Fruit fly (Drosophila melanogaster) whole organism, prepupa: ENCODE data around the gene bchs.

Experiments
- Blimp-1 ChIP-seq: fragments of 200-800 bp; sonication (Bioruptor generic); optimal IDR thresholded peaks from 3 replicates; lab custom pipeline; 2017; ENCODE audit warnings: missing biosample characterization, missing genetic modification characterization, mild to moderate bottlenecking, moderate library complexity, missing genetic modification reagents
- CG10669 ChIP-seq: fragments of 200-800 bp; sonication (Bioruptor generic); optimal IDR thresholded peaks from 3 replicates; lab custom pipeline; 2018; ENCODE audit warnings: missing biosample characterization, mild to moderate bottlenecking, missing genetic modification characterization, moderate library complexity
- CG11294 ChIP-seq: fragments of 200-800 bp; sonication (Bioruptor generic); IDR thresholded peaks from 2 replicates; pipeline ENCODE4 v1.3.6; 2022; ENCODE audit warnings: missing biosample characterization, missing genetic modification characterization
- CG11762 ChIP-seq: fragments of 200-800 bp; sonication (Bioruptor generic); optimal IDR thresholded peaks from 3 replicates; lab custom pipeline; 2016; ENCODE audit warnings: missing biosample characterization, missing genetic modification characterization; ENCODE audit not compliant: insufficient read depth
- CG11902 ChIP-seq: fragments of 200-800 bp; sonication (Bioruptor generic); optimal IDR thresholded peaks from 3 replicates; lab custom pipeline; 2016; ENCODE audit warnings: missing biosample characterization, missing genetic modification characterization
- CG15336 ChIP-seq: fragments of 200-800 bp; sonication (Bioruptor generic); IDR thresholded peaks from 2 replicates; pipeline ENCODE4 v1.3.6; 2022; ENCODE audit warnings: missing biosample characterization, missing genetic modification characterization
- CG1621 ChIP-seq: fragments of 200-800 bp; sonication (Bioruptor generic); optimal IDR thresholded peaks from 3 replicates; lab custom pipeline; 2018; ENCODE audit warnings: missing biosample characterization, mild to moderate bottlenecking, missing genetic modification characterization
- CG16779 ChIP-seq: fragments of 200-800 bp; sonication (Bioruptor generic); optimal IDR thresholded peaks from 3 replicates; lab custom pipeline; 2017; ENCODE audit warnings: missing biosample characterization, mild to moderate bottlenecking, missing genetic modification characterization
- CG3032 ChIP-seq: fragments of 200-800 bp; optimal IDR thresholded peaks from 2 replicates; lab custom pipeline; 2019; ENCODE audit warnings: missing biosample characterization, mild to moderate bottlenecking, missing genetic modification characterization, moderate library complexity
- CG31627 ChIP-seq: fragments of 200-800 bp; sonication (Bioruptor generic); optimal IDR thresholded peaks from 3 replicates; lab custom pipeline; 2016; ENCODE audit warnings: missing biosample characterization, missing genetic modification characterization
- CG32006 ChIP-seq: fragments of 200-800 bp; sonication (Bioruptor generic); optimal IDR thresholded peaks from 3 replicates; lab custom pipeline; 2017; ENCODE audit warnings: missing biosample characterization, mild to moderate bottlenecking, missing genetic modification characterization
- CG34406 ChIP-seq: fragments of 200-800 bp; sonication (Bioruptor generic); optimal IDR thresholded peaks from 3 replicates; lab custom pipeline; 2016; ENCODE audit warnings: missing biosample characterization, missing genetic modification characterization
- CG3919 ChIP-seq: fragments of 200-800 bp; sonication (Bioruptor generic); optimal IDR thresholded peaks from 3 replicates; lab custom pipeline; 2016; ENCODE audit warnings: missing biosample characterization, missing genetic modification characterization
- CG4318 ChIP-seq: fragments of 200-800 bp; sonication (Bioruptor generic); optimal IDR thresholded peaks from 3 replicates; lab custom pipeline; 2017; ENCODE audit warnings: missing biosample characterization, mild to moderate bottlenecking, missing genetic modification characterization
- CG6163 ChIP-seq: fragments of 200-800 bp; sonication (Bioruptor generic); IDR thresholded peaks from 3 replicates; pipeline ENCODE4 v1.3.6; 2022; ENCODE audit warnings: missing biosample characterization, missing genetic modification characterization
- CG6276 ChIP-seq: fragments of 200-800 bp; sonication (Bioruptor generic); optimal IDR thresholded peaks from 2 replicates; lab custom pipeline; 2017; ENCODE audit warnings: missing biosample characterization, mild to moderate bottlenecking, missing genetic modification characterization
- CG6792 ChIP-seq: fragments of 200-800 bp; sonication (Bioruptor generic); optimal IDR thresholded peaks from 3 replicates; lab custom pipeline; 2016; ENCODE audit warnings: missing biosample characterization, missing genetic modification characterization
- CG7368 ChIP-seq: fragments of 200-800 bp; sonication (Bioruptor generic); optimal IDR thresholded peaks from 3 replicates; lab custom pipeline; 2016; ENCODE audit warnings: missing biosample characterization, missing genetic modification characterization
- CG8119 ChIP-seq: fragments of 200-800 bp; sonication (Bioruptor generic); IDR thresholded peaks from 3 replicates; pipeline ENCODE4 v1.3.6; 2022; ENCODE audit warnings: missing biosample characterization, missing genetic modification characterization
- CG8319 ChIP-seq: fragments of 200-800 bp; sonication (Bioruptor generic); optimal IDR thresholded peaks from 3 replicates; lab custom pipeline; 2016; ENCODE audit warnings: missing biosample characterization, missing genetic modification characterization
- CG9139 ChIP-seq: fragments of 200-800 bp; sonication (Bioruptor generic); optimal IDR thresholded peaks from 3 replicates; lab custom pipeline; 2017; ENCODE audit warnings: missing biosample characterization, mild to moderate bottlenecking, missing genetic modification characterization
- Eip75B ChIP-seq: fragments of 200-800 bp; sonication (Bioruptor generic); optimal IDR thresholded peaks from 3 replicates; lab custom pipeline; 2016; ENCODE audit warnings: missing biosample characterization, missing genetic modification characterization
- Eip78C ChIP-seq: fragments of 200-800 bp; sonication (Bioruptor generic); peaks from one replicate; lab custom pipeline; 2016; ENCODE audit warnings: missing biosample characterization, missing genetic modification characterization
- Eip93F ChIP-seq: fragments of 200-800 bp; sonication (Bioruptor generic); optimal IDR thresholded peaks from 2 replicates; lab custom pipeline; 2016; ENCODE audit warnings: missing biosample characterization, mild to moderate bottlenecking, missing genetic modification characterization
- Ets21C ChIP-seq: fragments of 200-800 bp; sonication (Bioruptor generic); optimal IDR thresholded peaks from 3 replicates; lab custom pipeline; 2016; ENCODE audit warnings: missing biosample characterization, missing genetic modification characterization
- Ets96B ChIP-seq: fragments of 200-800 bp; optimal IDR thresholded peaks from 2 replicates; lab custom pipeline; 2019; ENCODE audit warnings: missing biosample characterization, mild to moderate bottlenecking, missing genetic modification characterization, moderate library complexity
- Gug ChIP-seq: fragments of 200-800 bp; sonication (Bioruptor generic); IDR thresholded peaks from 2 replicates; pipeline ENCODE4 v1.3.6; 2022; ENCODE audit warnings: missing biosample characterization, missing genetic modification characterization
- Hr38 ChIP-seq: sonication (Bioruptor generic); optimal IDR thresholded peaks from 2 replicates; lab custom pipeline; 2016; ENCODE audit warnings: missing biosample characterization, missing genetic modification characterization
- Hr4 ChIP-seq: fragments of 200-800 bp; sonication (Bioruptor generic); optimal IDR thresholded peaks from 3 replicates; lab custom pipeline; 2016; ENCODE audit warnings: missing biosample characterization, missing genetic modification characterization
- Lpt ChIP-seq: fragments of 200-800 bp; sonication (Bioruptor generic); optimal IDR thresholded peaks from 3 replicates; lab custom pipeline; 2016; ENCODE audit warnings: missing biosample characterization, missing genetic modification characterization
- Met ChIP-seq: fragments of 200-800 bp; sonication (Bioruptor generic); optimal IDR thresholded peaks from 3 replicates; lab custom pipeline; 2016; ENCODE audit warnings: missing biosample characterization, missing genetic modification characterization
- OdsH ChIP-seq: fragments of 200-800 bp; sonication (Bioruptor generic); optimal IDR thresholded peaks from 3 replicates; lab custom pipeline; 2016; ENCODE audit warnings: missing biosample characterization, missing genetic modification characterization
- Smox ChIP-seq: fragments of 200-800 bp; sonication (Bioruptor generic); optimal IDR thresholded peaks from 3 replicates; lab custom pipeline; 2016; ENCODE audit warnings: missing biosample characterization, missing genetic modification characterization
- Sox102F ChIP-seq: fragments of 200-800 bp; sonication (Bioruptor generic); optimal IDR thresholded peaks from 2 replicates; lab custom pipeline; 2016; ENCODE audit warnings: missing biosample characterization, mild to moderate bottlenecking, missing genetic modification characterization
- Sox14 ChIP-seq: fragments of 200-800 bp; sonication (Bioruptor generic); optimal IDR thresholded peaks from 3 replicates; lab custom pipeline; 2016; ENCODE audit warnings: missing biosample characterization, missing genetic modification characterization
- Sox15 ChIP-seq: fragments of 200-800 bp; sonication (Bioruptor generic); optimal IDR thresholded peaks from 3 replicates; lab custom pipeline; 2016; ENCODE audit warnings: missing biosample characterization, missing genetic modification characterization
- achi ChIP-seq: fragments of 200-800 bp; sonication (Bioruptor generic); optimal IDR thresholded peaks from 3 replicates; lab custom pipeline; 2016; ENCODE audit warnings: missing biosample characterization, missing genetic modification characterization
- acj6 ChIP-seq: fragments of 200-800 bp; sonication (Bioruptor generic); optimal IDR thresholded peaks from 3 replicates; lab custom pipeline; 2016; ENCODE audit warnings: missing biosample characterization, missing genetic modification characterization
- dac ChIP-seq: fragments of 200-800 bp; sonication (Bioruptor generic); optimal IDR thresholded peaks from 2 replicates; lab custom pipeline; 2017; ENCODE audit warnings: missing biosample characterization, mild to moderate bottlenecking, missing genetic modification characterization
- dsx ChIP-seq: fragments of 200-800 bp; optimal IDR thresholded peaks from 3 replicates; lab custom pipeline; 2019; ENCODE audit warnings: missing biosample characterization, mild to moderate bottlenecking, missing genetic modification characterization, moderate library complexity; ENCODE audit not compliant: poor library complexity, severe bottlenecking
- eg ChIP-seq: fragments of 200-800 bp; sonication (Bioruptor generic); IDR thresholded peaks from 3 replicates; pipeline ENCODE4 v1.3.6; 2022; ENCODE audit warnings: missing biosample characterization, missing genetic modification characterization
- esn ChIP-seq: fragments of 200-800 bp; sonication (Bioruptor generic); optimal IDR thresholded peaks from 2 replicates; lab custom pipeline; 2016; ENCODE audit warnings: missing biosample characterization, mild to moderate bottlenecking, missing genetic modification characterization, moderate library complexity
- fd85E ChIP-seq: fragments of 200-800 bp; sonication (Bioruptor generic); optimal IDR thresholded peaks from 3 replicates; lab custom pipeline; 2016; ENCODE audit warnings: missing biosample characterization, missing genetic modification characterization
- fkh ChIP-seq: fragments of 200-800 bp; sonication (Bioruptor generic); optimal IDR thresholded peaks from 3 replicates; lab custom pipeline; 2017; ENCODE audit warnings: missing biosample characterization, mild to moderate bottlenecking, missing genetic modification characterization, moderate library complexity
- lz ChIP-seq: fragments of 200-800 bp; sonication (Bioruptor generic); optimal IDR thresholded peaks from 3 replicates; lab custom pipeline; 2016; ENCODE audit warnings: missing biosample characterization, missing genetic modification characterization
- net ChIP-seq: fragments of 200-800 bp; sonication (Bioruptor generic); optimal IDR thresholded peaks from 3 replicates; lab custom pipeline; 2016; ENCODE audit warnings: missing biosample characterization, missing genetic modification characterization
- pdm3 ChIP-seq: fragments of 200-800 bp; sonication (Bioruptor generic); optimal IDR thresholded peaks from 3 replicates; lab custom pipeline; 2016; ENCODE audit warnings: missing biosample characterization, missing genetic modification characterization
- salr ChIP-seq, 2 experiments: fragments of 200-800 bp; sonication (Bioruptor generic); optimal IDR thresholded peaks; 3 replicates each; lab custom pipeline; 2016 to 2018; ENCODE audit warnings: missing biosample characterization in 2 of 2, missing genetic modification characterization in 2 of 2, mild to moderate bottlenecking in 1 of 2
- spab ChIP-seq: fragments of 200-800 bp; sonication (Bioruptor generic); optimal IDR thresholded peaks from 2 replicates; lab custom pipeline; 2017; ENCODE audit warnings: missing biosample characterization, mild to moderate bottlenecking, missing genetic modification characterization, missing genetic modification reagents
- ss ChIP-seq, 2 experiments: fragments of 200-800 bp; sonication (Bioruptor generic); optimal IDR thresholded peaks; 2 replicates in 1 of 2; 3 replicates in 1 of 2; lab custom pipeline; 2017 to 2018; ENCODE audit warnings: mild to moderate bottlenecking in 2 of 2, missing biosample characterization in 2 of 2, missing genetic modification characterization in 2 of 2, moderate library complexity in 1 of 2
- svp ChIP-seq: fragments of 200-800 bp; sonication (Bioruptor generic); peaks from one replicate; lab custom pipeline; 2016; ENCODE audit warnings: missing biosample characterization, missing genetic modification characterization
- topi ChIP-seq: fragments of 200-800 bp; sonication (Bioruptor generic); optimal IDR thresholded peaks from 3 replicates; lab custom pipeline; 2016; ENCODE audit warnings: missing biosample characterization, missing genetic modification characterization
- vri ChIP-seq: fragments of 200-800 bp; sonication (Bioruptor generic); optimal IDR thresholded peaks from 3 replicates; lab custom pipeline; 2016; ENCODE audit warnings: missing biosample characterization, mild to moderate bottlenecking, missing genetic modification characterization

The bchs gene

dm6 chr2L:5972005-5972404, 65.0 kb downstream of the bchs start:
- TF ChIP-seq CG3032 (tag; lab: Kevin White, UChicago): no peak
- TF ChIP-seq Eip78C (GFP tag; lab: Kevin White, UChicago): peak; percentile 73
- peak; percentile 47 for TF ChIP-seq topi
- no peak for TF ChIP-seq Eip93F (GFP tag; lab: Kevin White, UChicago)
- TF ChIP-seq CG34406 (GFP tag; lab: Kevin White, UChicago): no peak
- peak; percentile 14 for TF ChIP-seq Sox102F (GFP tag; lab: Kevin White, UChicago)
- TF ChIP-seq lz: peak; percentile 44
- TF ChIP-seq Smox (GFP tag; lab: Kevin White, UChicago): peak; percentile 50
- TF ChIP-seq CG15336 (GFP tag; lab: Robert Waterston, UW): peak; percentile 36; the same call in 1 of the 2 replicates
- no peak for TF ChIP-seq CG3919 (GFP tag; lab: Kevin White, UChicago)
- TF ChIP-seq CG8319 (GFP tag; lab: Kevin White, UChicago): no peak
- TF ChIP-seq acj6 (GFP tag; lab: Kevin White, UChicago): no peak
- TF ChIP-seq CG6792 (GFP tag; lab: Kevin White, UChicago): no peak
- no peak for TF ChIP-seq CG16779 (tag; lab: Kevin White, UChicago)
- TF ChIP-seq esn: peak; percentile 57
- no peak for TF ChIP-seq CG11902 (GFP tag; lab: Kevin White, UChicago)
- no peak for TF ChIP-seq CG4318 (GFP tag; lab: Kevin White, UChicago)
- no peak for TF ChIP-seq net (GFP tag; lab: Kevin White, UChicago)
- TF ChIP-seq CG1621 (tag; lab: Kevin White, UChicago): no peak
- no peak for TF ChIP-seq Hr4 (GFP tag; lab: Kevin White, UChicago)
- TF ChIP-seq CG32006 (GFP tag; lab: Kevin White, UChicago): no peak
- peak; percentile 34 for TF ChIP-seq Met (GFP tag; lab: Kevin White, UChicago)
- no peak for TF ChIP-seq Hr38
- TF ChIP-seq achi (GFP tag; lab: Kevin White, UChicago): no peak
- no peak for TF ChIP-seq CG6163
- no peak for TF ChIP-seq fd85E
- TF ChIP-seq vri (GFP tag; lab: Kevin White, UChicago): peak; percentile 38
- no peak for TF ChIP-seq CG10669 (GFP tag; lab: Kevin White, UChicago)
- no peak for TF ChIP-seq CG9139 (GFP tag; lab: Kevin White, UChicago)
- no peak for TF ChIP-seq Gug (GFP tag; lab: Robert Waterston, UW)
- peak; percentile 4 for TF ChIP-seq Ets21C (GFP tag; lab: Kevin White, UChicago)
- TF ChIP-seq Sox14 (GFP tag; lab: Kevin White, UChicago): peak; percentile 23
- TF ChIP-seq CG8119 (GFP tag; lab: Robert Waterston, UW): no peak
- no peak for TF ChIP-seq Lpt (GFP tag; lab: Kevin White, UChicago)
- TF ChIP-seq CG6276 (GFP tag; lab: Kevin White, UChicago): no peak
- TF ChIP-seq Sox15 (GFP tag; lab: Kevin White, UChicago): no peak
- TF ChIP-seq Blimp-1: no peak
- TF ChIP-seq pdm3 (GFP tag; lab: Kevin White, UChicago): no peak
- TF ChIP-seq CG7368 (GFP tag; lab: Kevin White, UChicago): no peak
- no peak for TF ChIP-seq Ets96B (tag; lab: Kevin White, UChicago)
- no peak for TF ChIP-seq CG11762
- no peak for TF ChIP-seq fkh (GFP tag; lab: Kevin White, UChicago)
- TF ChIP-seq CG31627 (GFP tag; lab: Kevin White, UChicago): peak; percentile 52
- no peak for TF ChIP-seq CG11294 (GFP tag; lab: Robert Waterston, UW)
- no peak for TF ChIP-seq Eip75B (GFP tag; lab: Kevin White, UChicago)
- no peak for TF ChIP-seq dac
- TF ChIP-seq salr (GFP tag; optimal IDR thresholded peaks at IDR 0.05; lab: Kevin White, UChicago): no peak
- TF ChIP-seq spab: no peak
- TF ChIP-seq dsx (GFP tag; lab: Kevin White, UChicago): no peak
- TF ChIP-seq OdsH (GFP tag; lab: Kevin White, UChicago): no peak
- peak; percentile 84 for TF ChIP-seq svp (GFP tag; lab: Kevin White, UChicago)
- TF ChIP-seq ss (GFP tag; optimal IDR thresholded peaks at IDR 0.05; lab: Kevin White, UChicago): no peak
- TF ChIP-seq eg: no peak
